Worm (Caenorhabditis elegans): ENCODE data around the gene flp-4.

The flp-4 gene

ce11 chrII:10067817-10068216 is 19.1 kb downstream of the flp-4 start, which contains the start of gene die-1:
Gene die-1, minus strand, starts transcription at chrII:10067917.
- TF ChIP-seq T22C8.4 (GFP tag; IDR thresholded peaks at IDR 0.05) (no peak), tab-1 (GFP tag; IDR thresholded peaks at IDR 0.05) (no peak)

ce11 chrII:10073986-10074385 is 25.3 kb downstream of the flp-4 start:
- TF ChIP-seq ztf-23 (GFP tag; IDR thresholded peaks at IDR 0.05) (no peak), med-1 (GFP tag; optimal IDR thresholded peaks at IDR 0.05; ENCODE audit: insufficient read depth) (no peak), flt-1 (GFP tag; IDR thresholded peaks at IDR 0.05) (no peak), T22C8.4 (GFP tag; IDR thresholded peaks at IDR 0.05) (no peak), klf-2 (GFP tag; conservative IDR thresholded peaks at IDR 0.05) (no peak), cog-1 (tag; optimal IDR thresholded peaks at IDR 0.05) (no peak), tab-1 (GFP tag; IDR thresholded peaks at IDR 0.05) (no peak)

ce11 chrII:10075794-10076193 is 27.1 kb downstream of the flp-4 start:
- peak; percentile 46; the same call in 1 of the 2 replicates for TF ChIP-seq flt-1 (GFP tag; IDR thresholded peaks at IDR 0.05)
- no peak for TF ChIP-seq med-1 (GFP tag; optimal IDR thresholded peaks at IDR 0.05; ENCODE audit: insufficient read depth)

- TF ChIP-seq T22C8.4 (GFP tag; IDR thresholded peaks at IDR 0.05) (no peak), flt-1 (GFP tag; IDR thresholded peaks at IDR 0.05) (no peak), med-1 (GFP tag; optimal IDR thresholded peaks at IDR 0.05; ENCODE audit: insufficient read depth) (no peak), tab-1 (GFP tag; IDR thresholded peaks at IDR 0.05) (no peak), ztf-29 (GFP tag; IDR thresholded peaks at IDR 0.05) (no peak), ztf-23 (GFP tag; IDR thresholded peaks at IDR 0.05) (no peak), cog-1 (tag; optimal IDR thresholded peaks at IDR 0.05) (no peak), ref-1 (GFP tag; conservative IDR thresholded peaks at IDR 0.05) (no peak), klf-2 (GFP tag; conservative IDR thresholded peaks at IDR 0.05) (no peak)
Measured at ce11 chrII:10084482-10084881, 35.8 kb downstream of the flp-4 start.

ce11 chrII:10093120-10093519 is 44.5 kb downstream of the flp-4 start:
- no peak for TF ChIP-seq ref-1 (GFP tag; conservative IDR thresholded peaks at IDR 0.05)
- TF ChIP-seq ztf-29 (GFP tag; IDR thresholded peaks at IDR 0.05), result no peak
- no peak for TF ChIP-seq flt-1 (GFP tag; IDR thresholded peaks at IDR 0.05)
- TF ChIP-seq klf-2 (GFP tag; conservative IDR thresholded peaks at IDR 0.05), result no peak
- TF ChIP-seq ztf-23 (GFP tag; IDR thresholded peaks at IDR 0.05), result no peak
- TF ChIP-seq med-1 (GFP tag; optimal IDR thresholded peaks at IDR 0.05; ENCODE audit: insufficient read depth), result no peak
- no peak for TF ChIP-seq T22C8.4 (GFP tag; IDR thresholded peaks at IDR 0.05)
- no peak for TF ChIP-seq cog-1 (tag; optimal IDR thresholded peaks at IDR 0.05)
- no peak for TF ChIP-seq tab-1 (GFP tag; IDR thresholded peaks at IDR 0.05)

- no peak for TF ChIP-seq cog-1 (tag; optimal IDR thresholded peaks at IDR 0.05)
- TF ChIP-seq ref-1 (GFP tag; conservative IDR thresholded peaks at IDR 0.05), result no peak
- no peak for TF ChIP-seq klf-2 (GFP tag; conservative IDR thresholded peaks at IDR 0.05)
Measured at ce11 chrII:10094190-10094923, 45.7 kb downstream of the flp-4 start, which contains the start of gene lact-2. Gene lact-2, plus strand, starts transcription at chrII:10094873.

- TF ChIP-seq ztf-23 (GFP tag; IDR thresholded peaks at IDR 0.05) (no peak), med-1 (GFP tag; optimal IDR thresholded peaks at IDR 0.05; ENCODE audit: insufficient read depth) (no peak), flt-1 (GFP tag; IDR thresholded peaks at IDR 0.05) (no peak), T22C8.4 (GFP tag; IDR thresholded peaks at IDR 0.05) (no peak), ztf-29 (GFP tag; IDR thresholded peaks at IDR 0.05) (no peak), klf-2 (GFP tag; conservative IDR thresholded peaks at IDR 0.05) (no peak), cog-1 (tag; optimal IDR thresholded peaks at IDR 0.05) (no peak), tab-1 (GFP tag; IDR thresholded peaks at IDR 0.05) (no peak), ref-1 (GFP tag; conservative IDR thresholded peaks at IDR 0.05) (no peak)
Measured at ce11 chrII:10095224-10095623, 46.6 kb downstream of the flp-4 start.

ce11 chrII:10098428-10098827 is 49.8 kb downstream of the flp-4 start:
- TF ChIP-seq klf-2 (GFP tag; conservative IDR thresholded peaks at IDR 0.05), result no peak
- TF ChIP-seq ztf-29 (GFP tag; IDR thresholded peaks at IDR 0.05), result no peak
- TF ChIP-seq tab-1 (GFP tag; IDR thresholded peaks at IDR 0.05), result no peak
- no peak for TF ChIP-seq ztf-23 (GFP tag; IDR thresholded peaks at IDR 0.05)
- TF ChIP-seq ref-1 (GFP tag; conservative IDR thresholded peaks at IDR 0.05), result no peak
- TF ChIP-seq T22C8.4 (GFP tag; IDR thresholded peaks at IDR 0.05), result no peak
- no peak for TF ChIP-seq flt-1 (GFP tag; IDR thresholded peaks at IDR 0.05)
- no peak for TF ChIP-seq cog-1 (tag; optimal IDR thresholded peaks at IDR 0.05)
- TF ChIP-seq med-1 (GFP tag; optimal IDR thresholded peaks at IDR 0.05; ENCODE audit: insufficient read depth), result no peak

- no peak for TF ChIP-seq T22C8.4 (GFP tag; IDR thresholded peaks at IDR 0.05)
- TF ChIP-seq flt-1 (GFP tag; IDR thresholded peaks at IDR 0.05), result no peak
- no peak for TF ChIP-seq klf-2 (GFP tag; conservative IDR thresholded peaks at IDR 0.05)
- TF ChIP-seq ztf-29 (GFP tag; IDR thresholded peaks at IDR 0.05), result no peak
- TF ChIP-seq med-1 (GFP tag; optimal IDR thresholded peaks at IDR 0.05; ENCODE audit: insufficient read depth), result no peak
- no peak for TF ChIP-seq tab-1 (GFP tag; IDR thresholded peaks at IDR 0.05)
- TF ChIP-seq cog-1 (tag; optimal IDR thresholded peaks at IDR 0.05), result no peak
Measured at ce11 chrII:10099072-10099471, 50.4 kb downstream of the flp-4 start.

- TF ChIP-seq med-1 (GFP tag; optimal IDR thresholded peaks at IDR 0.05; ENCODE audit: insufficient read depth) (no peak), cog-1 (tag; optimal IDR thresholded peaks at IDR 0.05) (no peak), klf-2 (GFP tag; conservative IDR thresholded peaks at IDR 0.05) (no peak), ztf-23 (GFP tag; IDR thresholded peaks at IDR 0.05) (no peak), ztf-29 (GFP tag; IDR thresholded peaks at IDR 0.05) (no peak), tab-1 (GFP tag; IDR thresholded peaks at IDR 0.05) (no peak), T22C8.4 (GFP tag; IDR thresholded peaks at IDR 0.05) (no peak), ref-1 (GFP tag; conservative IDR thresholded peaks at IDR 0.05) (no peak), flt-1 (GFP tag; IDR thresholded peaks at IDR 0.05) (no peak)
Measured at ce11 chrII:10099804-10100360, 51.2 kb downstream of the flp-4 start, which contains the start of the genes pas-7 and puf-12. Gene pas-7, minus strand, starts transcription at chrII:10099854. Gene puf-12, plus strand, starts transcription at chrII:10100310.
